Worm (Caenorhabditis elegans) whole organism, L4 larva: ENCODE results near the gene ZK938.12.

Experiments
- F26F4.8 ChIP-seq: fragments of 200-800 bp; sonication (Bioruptor generic); conservative IDR thresholded peaks from 2 replicates; pipeline ENCODE4 v1.3.6; 2022; ENCODE audit warnings: missing genetic modification characterization, missing compliant biosample characterization
- R02D3.7 ChIP-seq: fragments of 150-350 bp; sonication (generic microtip); optimal IDR thresholded peaks from 3 replicates; lab custom pipeline; 2014; ENCODE audit warnings: missing biosample characterization, missing genetic modification characterization
- T26A8.4 ChIP-seq: fragments of 200-800 bp; sonication (Bioruptor generic); IDR thresholded peaks from 2 replicates; pipeline ENCODE4 v1.3.6; 2022; ENCODE audit warnings: missing genetic modification characterization, missing compliant biosample characterization
- Y75B8A.6 ChIP-seq: fragments of 200-800 bp; sonication (Bioruptor generic); IDR thresholded peaks from 2 replicates; pipeline ENCODE4 v1.3.6; 2022; ENCODE audit warnings: missing genetic modification reagents, missing genetic modification characterization, missing compliant biosample characterization
- ZK337.2 ChIP-seq: fragments of 200-800 bp; sonication (Bioruptor generic); IDR thresholded peaks from 2 replicates; pipeline ENCODE4 v1.3.6; 2022; ENCODE audit warnings: missing genetic modification reagents, missing genetic modification characterization, missing compliant biosample characterization
- aly-2 ChIP-seq: sonication (generic microtip); optimal IDR thresholded peaks from 2 replicates; lab custom pipeline; 2018; ENCODE audit warnings: missing biosample characterization, missing genetic modification characterization
- ama-1 ChIP-seq: fragments of 150-350 bp; optimal IDR thresholded peaks from 2 replicates; lab custom pipeline; 2014; ENCODE audit warnings: inconsistent platforms, mixed read lengths
- arid-1 ChIP-seq: fragments of 200-800 bp; sonication (Bioruptor generic); conservative IDR thresholded peaks from 2 replicates; pipeline ENCODE4 v1.3.6; 2022; ENCODE audit warnings: missing genetic modification reagents, missing genetic modification characterization, missing compliant biosample characterization
- attf-4 ChIP-seq: sonication (generic microtip); optimal IDR thresholded peaks from 3 replicates; lab custom pipeline; 2017; ENCODE audit warnings: missing biosample characterization, missing genetic modification characterization
- ceh-20 ChIP-seq: fragments of 200-800 bp; sonication (Bioruptor generic); IDR thresholded peaks from 2 replicates; pipeline ENCODE4 v1.3.6; 2022; ENCODE audit warnings: missing genetic modification reagents, missing genetic modification characterization, missing compliant biosample characterization
- ceh-28 ChIP-seq: fragments of 150-350 bp; optimal IDR thresholded peaks from 2 replicates; lab custom pipeline; 2014; ENCODE audit warnings: missing biosample characterization, missing genetic modification reagents, missing genetic modification characterization
- ceh-44 ChIP-seq: fragments of 200-800 bp; sonication (Bioruptor generic); IDR thresholded peaks from 2 replicates; pipeline ENCODE4 v1.3.6; 2022; ENCODE audit warnings: missing genetic modification reagents, missing genetic modification characterization, missing compliant biosample characterization
- ceh-62 ChIP-seq: sonication (generic microtip); optimal IDR thresholded peaks from 2 replicates; lab custom pipeline; 2017; ENCODE audit warnings: missing biosample characterization, missing genetic modification characterization
- ceh-82 ChIP-seq: sonication (generic microtip); optimal IDR thresholded peaks from 2 replicates; lab custom pipeline; 2017; ENCODE audit warnings: missing biosample characterization, missing genetic modification characterization
- ces-1 ChIP-seq: fragments of 150-350 bp; sonication (generic microtip); optimal IDR thresholded peaks from 4 replicates; lab custom pipeline; 2014; ENCODE audit warnings: missing biosample characterization, missing genetic modification reagents, missing genetic modification characterization
- daf-19 ChIP-seq: fragments of 200-800 bp; sonication (Bioruptor generic); conservative IDR thresholded peaks from 2 replicates; pipeline ENCODE4 v1.3.6; 2022; ENCODE audit warnings: missing genetic modification characterization, missing compliant biosample characterization
- dmd-8 ChIP-seq: fragments of 200-800 bp; sonication (Bioruptor generic); IDR thresholded peaks from 2 replicates; pipeline ENCODE4 v1.3.6; 2022; ENCODE audit warnings: missing genetic modification characterization, missing compliant biosample characterization
- dmd-9 ChIP-seq: fragments of 200-800 bp; sonication (Bioruptor generic); IDR thresholded peaks from 2 replicates; pipeline ENCODE4 v1.3.6; 2022; ENCODE audit warnings: missing genetic modification reagents, missing genetic modification characterization, missing compliant biosample characterization
- duxl-1 ChIP-seq: sonication (generic microtip); optimal IDR thresholded peaks from 2 replicates; lab custom pipeline; 2016; ENCODE audit warnings: mild to moderate bottlenecking, missing genetic modification characterization, moderate library complexity, missing compliant biosample characterization; ENCODE audit not compliant: poor library complexity
- egl-43 ChIP-seq: fragments of 200-800 bp; sonication (Bioruptor generic); IDR thresholded peaks from 2 replicates; pipeline ENCODE4 v1.3.6; 2022; ENCODE audit warnings: missing genetic modification reagents, missing genetic modification characterization, missing compliant biosample characterization
- fkh-10 ChIP-seq: fragments of 150-350 bp; optimal IDR thresholded peaks from 2 replicates; lab custom pipeline; 2014; ENCODE audit warnings: missing biosample characterization, missing genetic modification reagents, missing genetic modification characterization
- fos-1 ChIP-seq: fragments of 150-350 bp; optimal IDR thresholded peaks from 2 replicates; lab custom pipeline; 2014; ENCODE audit warnings: missing biosample characterization, missing genetic modification characterization
- hif-1 ChIP-seq, 2 experiments: sonication (generic microtip); optimal IDR thresholded peaks; 2 replicates each; lab custom pipeline; 2016 to 2017; ENCODE audit warnings: missing compliant biosample characterization in 2 of 2, missing genetic modification characterization in 2 of 2, missing genetic modification reagents in 2 of 2, missing genotype in 2 of 2, mild to moderate bottlenecking in 1 of 2
- jun-1 ChIP-seq: fragments of 150-350 bp; optimal IDR thresholded peaks from 2 replicates; lab custom pipeline; 2014; ENCODE audit warnings: missing biosample characterization, missing genetic modification reagents, missing genetic modification characterization
- lim-7 ChIP-seq: fragments of 200-800 bp; sonication (Bioruptor generic); IDR thresholded peaks from 2 replicates; pipeline ENCODE4 v1.3.6; 2022; ENCODE audit warnings: missing genetic modification characterization, missing compliant biosample characterization
- lin-1 ChIP-seq: fragments of 200-800 bp; sonication (Bioruptor generic); IDR thresholded peaks from 2 replicates; pipeline ENCODE4 v1.3.6; 2022; ENCODE audit warnings: missing genetic modification reagents, missing genetic modification characterization, missing compliant biosample characterization
- lin-13 ChIP-seq: fragments of 150-350 bp; optimal IDR thresholded peaks from 2 replicates; lab custom pipeline; 2014; ENCODE audit warnings: missing biosample characterization, missing genetic modification reagents, missing genetic modification characterization
- lin-39 ChIP-seq: fragments of 150-350 bp; optimal IDR thresholded peaks from 2 replicates; lab custom pipeline; 2014; ENCODE audit warnings: missing biosample characterization, missing genetic modification reagents, missing genetic modification characterization
- lir-3 ChIP-seq: sonication (generic microtip); optimal IDR thresholded peaks from 2 replicates; lab custom pipeline; 2016; ENCODE audit warnings: mild to moderate bottlenecking, missing genetic modification characterization, missing compliant biosample characterization
- madf-9 ChIP-seq: fragments of 200-800 bp; sonication (Bioruptor generic); conservative IDR thresholded peaks from 2 replicates; pipeline ENCODE4 v1.3.6; 2022; ENCODE audit warnings: missing genetic modification reagents, missing genetic modification characterization, missing compliant biosample characterization
- mdt-29 ChIP-seq: fragments of 200-800 bp; sonication (Bioruptor generic); IDR thresholded peaks from 2 replicates; pipeline ENCODE4 v1.3.6; 2022; ENCODE audit warnings: missing genetic modification reagents, missing genetic modification characterization, missing compliant biosample characterization
- mxl-3 ChIP-seq: fragments of 200-800 bp; sonication (Bioruptor generic); optimal IDR thresholded peaks from 2 replicates; lab custom pipeline; 2018; ENCODE audit warnings: mild to moderate bottlenecking, missing genetic modification characterization, missing compliant biosample characterization
- nhr-102 ChIP-seq: sonication (generic microtip); optimal IDR thresholded peaks from 2 replicates; lab custom pipeline; 2016; ENCODE audit warnings: mild to moderate bottlenecking, missing genetic modification characterization, moderate library complexity, missing compliant biosample characterization
- nhr-111 ChIP-seq: fragments of 200-800 bp; sonication (Bioruptor generic); optimal IDR thresholded peaks from 2 replicates; lab custom pipeline; 2018; ENCODE audit warnings: mild to moderate bottlenecking, missing genetic modification characterization, missing compliant biosample characterization
- nhr-237 ChIP-seq: sonication (generic microtip); optimal IDR thresholded peaks from 2 replicates; lab custom pipeline; 2017; ENCODE audit warnings: missing biosample characterization, missing genetic modification characterization
- nhr-25 ChIP-seq: sonication (generic microtip); optimal IDR thresholded peaks from 2 replicates; lab custom pipeline; 2017; ENCODE audit warnings: missing genetic modification characterization, mild to moderate bottlenecking, missing compliant biosample characterization, antibody characterized with exemption, moderate library complexity, borderline replicate concordance; ENCODE audit not compliant: insufficient read depth
- nhr-48 ChIP-seq: sonication (generic microtip); optimal IDR thresholded peaks from 2 replicates; lab custom pipeline; 2016; ENCODE audit warnings: mild to moderate bottlenecking, missing genetic modification characterization, missing compliant biosample characterization
- nhr-6 ChIP-seq: fragments of 150-350 bp; optimal IDR thresholded peaks from 2 replicates; lab custom pipeline; 2014; ENCODE audit warnings: missing biosample characterization, missing genetic modification characterization
- pha-4 ChIP-seq, 2 experiments: fragments of 150-350 bp in 1 of 2; fragments of 200-800 bp in 1 of 2; sonication (Bioruptor generic) in 1 of 2; IDR thresholded peaks in 1 of 2; optimal IDR thresholded peaks in 1 of 2; 2 replicates each; pipeline versions ENCODE4 v1.3.6 to Lab custom; 2014 to 2022; ENCODE audit warnings: missing genetic modification characterization in 2 of 2, missing genetic modification reagents in 2 of 2, missing biosample characterization in 1 of 2, missing compliant biosample characterization in 1 of 2
- php-3 ChIP-seq: fragments of 200-800 bp; sonication (Bioruptor generic); IDR thresholded peaks from 2 replicates; pipeline ENCODE4 v1.3.6; 2022; ENCODE audit warnings: missing genetic modification reagents, missing genetic modification characterization, missing compliant biosample characterization
- pqm-1 ChIP-seq: sonication (generic microtip); optimal IDR thresholded peaks from 2 replicates; lab custom pipeline; 2017; ENCODE audit warnings: missing biosample characterization, missing genetic modification characterization
- skn-1 ChIP-seq: fragments of 150-350 bp; optimal IDR thresholded peaks from 2 replicates; lab custom pipeline; 2014; ENCODE audit warnings: missing biosample characterization, missing genetic modification characterization
- snpc-1.2 ChIP-seq: fragments of 200-800 bp; sonication (Bioruptor generic); IDR thresholded peaks from 2 replicates; pipeline ENCODE4 v1.3.6; 2022; ENCODE audit warnings: missing genetic modification reagents, missing genetic modification characterization, missing compliant biosample characterization
- spr-1 ChIP-seq: sonication (generic microtip); optimal IDR thresholded peaks from 2 replicates; lab custom pipeline; 2016; ENCODE audit warnings: mild to moderate bottlenecking, missing genetic modification characterization, missing compliant biosample characterization
- spr-3 ChIP-seq: fragments of 200-800 bp; sonication (Bioruptor generic); optimal IDR thresholded peaks from 2 replicates; lab custom pipeline; 2018; ENCODE audit warnings: mild to moderate bottlenecking, missing genetic modification characterization, missing compliant biosample characterization
- tra-1 ChIP-seq: fragments of 200-800 bp; sonication (Bioruptor generic); IDR thresholded peaks from 2 replicates; pipeline ENCODE4 v1.3.6; 2022; ENCODE audit warnings: missing genetic modification reagents, missing genetic modification characterization, missing compliant biosample characterization
- unc-62 ChIP-seq, 3 experiments: fragments of 150-350 bp in 1 of 3; sonication (generic microtip); optimal IDR thresholded peaks in 2 of 3; peaks in 1 of 3; 1 replicate in 1 of 3; 2 replicates in 2 of 3; lab custom pipeline; 2014 to 2017; ENCODE audit warnings: missing biosample characterization in 3 of 3, missing genetic modification characterization in 3 of 3, missing genetic modification reagents in 3 of 3, missing genotype in 1 of 3
- zfp-2 ChIP-seq: sonication (generic microtip); optimal IDR thresholded peaks from 2 replicates; lab custom pipeline; 2016; ENCODE audit warnings: mild to moderate bottlenecking, missing genetic modification characterization, missing compliant biosample characterization
- zfp-3 ChIP-seq: fragments of 200-800 bp; sonication (Bioruptor generic); conservative IDR thresholded peaks from 2 replicates; pipeline ENCODE4 v1.3.6; 2022; ENCODE audit warnings: missing genetic modification reagents, missing genetic modification characterization, missing compliant biosample characterization
- zip-11 ChIP-seq: fragments of 200-800 bp; sonication (Bioruptor generic); IDR thresholded peaks from 2 replicates; pipeline ENCODE4 v1.3.6; 2022; ENCODE audit warnings: missing genetic modification characterization, missing compliant biosample characterization
- zip-2 ChIP-seq: fragments of 150-350 bp; optimal IDR thresholded peaks from 2 replicates; lab custom pipeline; 2014; ENCODE audit warnings: missing biosample characterization, missing genetic modification characterization

ZK938.12 gene

ce11 chrII:9791185-9791584 is 39.9 kb upstream of the ZK938.12 start (continued):
- TF ChIP-seq lim-7 = no peak
- no peak for TF ChIP-seq zfp-3
- peak; percentile 69 for TF ChIP-seq mxl-3
- no peak for TF ChIP-seq php-3 (GFP tag; lab: Robert Waterston, UW)
- no peak for TF ChIP-seq dmd-9 (GFP tag; lab: Robert Waterston, UW)
- TF ChIP-seq zfp-2 = no peak
- TF ChIP-seq nhr-111 (GFP tag; lab: Kevin White, UChicago) = no peak
- no peak for TF ChIP-seq ceh-20 (GFP tag; lab: Robert Waterston, UW)
- TF ChIP-seq tra-1 (GFP tag; lab: Robert Waterston, UW) = 0 out of 2 replicates have a peak, but pooled peaks have one; percentile 53
- TF ChIP-seq lin-13 (GFP tag; lab: Kevin White, UChicago) = no peak
- TF ChIP-seq ama-1 (lab: Kevin White, UChicago) = no peak
- TF ChIP-seq T26A8.4 (GFP tag; lab: Robert Waterston, UW) = no peak
- no peak for TF ChIP-seq hif-1 (tag; optimal IDR thresholded peaks at IDR 0.05; lab: Kevin White, UChicago)
- no peak for TF ChIP-seq lin-39
- no peak for TF ChIP-seq ZK337.2 (GFP tag; lab: Robert Waterston, UW)
- TF ChIP-seq nhr-237 (tag; lab: Kevin White, UChicago) = no peak
- TF ChIP-seq duxl-1 = no peak
- TF ChIP-seq nhr-48 = peak; percentile 72
- TF ChIP-seq unc-62 (GFP tag; optimal IDR thresholded peaks at IDR 0.05 in 1 of 2; lab: Kevin White, UChicago) = peak in 1 of 2 experiments; percentile 98
- no peak for TF ChIP-seq unc-62 (tag; optimal IDR thresholded peaks at IDR 0.05; lab: Kevin White, UChicago)
- TF ChIP-seq pha-4 (GFP tag; IDR thresholded peaks at IDR 0.05; lab: Robert Waterston, UW) = no peak
- no peak for TF ChIP-seq pha-4 (tag; optimal IDR thresholded peaks at IDR 0.05; lab: Kevin White, UChicago)
- no peak for TF ChIP-seq ceh-44
- no peak for TF ChIP-seq nhr-25
- no peak for TF ChIP-seq mdt-29 (GFP tag; lab: Robert Waterston, UW)
- TF ChIP-seq pqm-1 = peak; percentile 94
- no peak for TF ChIP-seq ceh-82 (tag; lab: Kevin White, UChicago)
- TF ChIP-seq arid-1 (GFP tag; lab: Robert Waterston, UW) = no peak
- no peak for TF ChIP-seq fos-1 (tag; lab: Kevin White, UChicago)
- no peak for TF ChIP-seq ceh-28 (tag; lab: Kevin White, UChicago)
- no peak for TF ChIP-seq daf-19
- TF ChIP-seq spr-1 (tag; lab: Kevin White, UChicago) = no peak
- no peak for TF ChIP-seq ces-1 (GFP tag; lab: Kevin White, UChicago)
- no peak for TF ChIP-seq ceh-62
- no peak for TF ChIP-seq zip-11 (GFP tag; lab: Robert Waterston, UW)
- TF ChIP-seq R02D3.7 (tag; lab: Kevin White, UChicago) = no peak
- peak; percentile 71; the same call in 1 of the 2 replicates for TF ChIP-seq lin-1
- no peak for TF ChIP-seq skn-1 (tag; lab: Kevin White, UChicago)
- TF ChIP-seq zip-2 (tag; lab: Kevin White, UChicago) = no peak
- TF ChIP-seq dmd-8 (GFP tag; lab: Robert Waterston, UW) = no peak
- TF ChIP-seq snpc-1.2 = no peak
- no peak for TF ChIP-seq madf-9 (GFP tag; lab: Robert Waterston, UW)
- TF ChIP-seq jun-1 (tag; lab: Kevin White, UChicago) = no peak
- TF ChIP-seq fkh-10 (GFP tag; lab: Kevin White, UChicago) = no peak
- no peak for TF ChIP-seq egl-43 (GFP tag; lab: Robert Waterston, UW)
- TF ChIP-seq aly-2 (tag; lab: Kevin White, UChicago) = no peak
- no peak for TF ChIP-seq spr-3 (GFP tag; lab: Kevin White, UChicago)
- peak; percentile 93 for TF ChIP-seq nhr-102
- TF ChIP-seq Y75B8A.6 = no peak
- TF ChIP-seq nhr-6 (tag; lab: Kevin White, UChicago) = no peak
- TF ChIP-seq lir-3 (tag; lab: Kevin White, UChicago) = no peak
- no peak for TF ChIP-seq F26F4.8 (GFP tag; lab: Robert Waterston, UW)
- no peak for TF ChIP-seq attf-4
